Worm (Caenorhabditis elegans) whole organism, young adult: ENCODE measurements around the gene srlf-24.

Experiments
- B0035.1 ChIP-seq: sonication (generic microtip); optimal IDR thresholded peaks from 2 replicates; lab custom pipeline; 2016; ENCODE audit warnings: missing genetic modification characterization, mild to moderate bottlenecking, missing compliant biosample characterization, missing genotype, missing genetic modification reagents
- B0336.3 ChIP-seq: fragments of 200-800 bp; sonication (Bioruptor generic); IDR thresholded peaks from 2 replicates; pipeline ENCODE4 v1.3.6; 2022; ENCODE audit warnings: missing genetic modification characterization, missing compliant biosample characterization
- C17E4.6 ChIP-seq: fragments of 200-800 bp; sonication (Bioruptor generic); IDR thresholded peaks from 2 replicates; pipeline ENCODE4 v1.3.6; 2022; ENCODE audit warnings: missing genetic modification reagents, missing genetic modification characterization, missing compliant biosample characterization
- F10E7.11 ChIP-seq: sonication (generic microtip); optimal IDR thresholded peaks from 2 replicates; lab custom pipeline; 2017; ENCODE audit warnings: mild to moderate bottlenecking, missing genetic modification characterization, moderate library complexity, missing compliant biosample characterization
- F23B12.7 ChIP-seq: sonication (generic microtip); optimal IDR thresholded peaks from 2 replicates; lab custom pipeline; 2017; ENCODE audit warnings: missing genetic modification characterization, mild to moderate bottlenecking, missing compliant biosample characterization, antibody characterized with exemption, moderate library complexity; ENCODE audit not compliant: insufficient read depth
- F52B5.7 ChIP-seq: sonication (generic microtip); optimal IDR thresholded peaks from 2 replicates; lab custom pipeline; 2016; ENCODE audit warnings: mild to moderate bottlenecking, missing genetic modification characterization, missing compliant biosample characterization
- F55B11.4 ChIP-seq: sonication (generic microtip); optimal IDR thresholded peaks from 2 replicates; lab custom pipeline; 2016; ENCODE audit warnings: missing compliant biosample characterization, missing genetic modification characterization, borderline replicate concordance; ENCODE audit not compliant: insufficient read depth
- F57C9.4 ChIP-seq: sonication (generic microtip); optimal IDR thresholded peaks from 2 replicates; lab custom pipeline; 2017; ENCODE audit warnings: mild to moderate bottlenecking, missing genetic modification characterization, missing compliant biosample characterization
- T07F8.4 ChIP-seq: sonication (generic microtip); optimal IDR thresholded peaks from 2 replicates; lab custom pipeline; 2016; ENCODE audit warnings: mild to moderate bottlenecking, missing genetic modification characterization, moderate library complexity, missing compliant biosample characterization
- T26A5.8 ChIP-seq: sonication (generic microtip); optimal IDR thresholded peaks from 2 replicates; lab custom pipeline; 2016; ENCODE audit warnings: missing genetic modification characterization, missing compliant biosample characterization
- Y79H2A.3 ChIP-seq: fragments of 200-800 bp; sonication (Bioruptor generic); conservative IDR thresholded peaks from 2 replicates; pipeline ENCODE4 v1.3.6; 2022; ENCODE audit warnings: missing genetic modification reagents, missing genetic modification characterization, missing compliant biosample characterization
- Y95B8A.8 ChIP-seq: fragments of 200-800 bp; sonication (Bioruptor generic); IDR thresholded peaks from 2 replicates; pipeline ENCODE4 v1.3.6; 2022; ENCODE audit warnings: missing genetic modification reagents, missing genetic modification characterization, missing compliant biosample characterization
- attf-3 ChIP-seq: fragments of 200-800 bp; sonication (Bioruptor generic); conservative IDR thresholded peaks from 2 replicates; pipeline ENCODE4 v1.3.6; 2022; ENCODE audit warnings: missing genetic modification reagents, missing genetic modification characterization, missing compliant biosample characterization
- attf-5 ChIP-seq: fragments of 200-800 bp; sonication (Bioruptor generic); optimal IDR thresholded peaks from 2 replicates; lab custom pipeline; 2018; ENCODE audit warnings: mild to moderate bottlenecking, missing genetic modification characterization, missing compliant biosample characterization
- attf-6 ChIP-seq: fragments of 200-800 bp; sonication (Bioruptor generic); IDR thresholded peaks from 2 replicates; pipeline ENCODE4 v1.3.6; 2022; ENCODE audit warnings: missing genetic modification reagents, missing genetic modification characterization, missing compliant biosample characterization
- ceh-27 ChIP-seq: fragments of 200-800 bp; sonication (Bioruptor generic); optimal IDR thresholded peaks from 2 replicates; lab custom pipeline; 2018; ENCODE audit warnings: mild to moderate bottlenecking, missing genetic modification characterization, moderate library complexity, missing compliant biosample characterization
- ceh-58 ChIP-seq: fragments of 200-800 bp; sonication (Bioruptor generic); IDR thresholded peaks from 2 replicates; pipeline ENCODE4 v1.3.6; 2022; ENCODE audit warnings: missing genetic modification characterization, missing compliant biosample characterization
- dpl-1 ChIP-seq: fragments of 150-350 bp; optimal IDR thresholded peaks from 2 replicates; lab custom pipeline; 2014; ENCODE audit warnings: missing biosample characterization, missing genetic modification reagents, missing genetic modification characterization
- egl-18 ChIP-seq: fragments of 200-800 bp; sonication (Bioruptor generic); IDR thresholded peaks from 2 replicates; pipeline ENCODE4 v1.3.6; 2022; ENCODE audit warnings: missing genetic modification reagents, missing genetic modification characterization, missing compliant biosample characterization
- egrh-3 ChIP-seq: fragments of 200-800 bp; sonication (Bioruptor generic); IDR thresholded peaks from 2 replicates; pipeline ENCODE4 v1.3.6; 2022; ENCODE audit warnings: missing genetic modification reagents, missing genetic modification characterization, missing compliant biosample characterization
- him-1 ChIP-seq: sonication (generic microtip); optimal IDR thresholded peaks from 2 replicates; lab custom pipeline; 2016; ENCODE audit warnings: missing genotype, missing genetic modification reagents, missing genetic modification characterization, missing compliant biosample characterization
- hlh-12 ChIP-seq: sonication (generic microtip); optimal IDR thresholded peaks from 2 replicates; lab custom pipeline; 2016; ENCODE audit warnings: missing genetic modification characterization, missing compliant biosample characterization
- hmg-1.2 ChIP-seq: fragments of 200-800 bp; sonication (Bioruptor generic); IDR thresholded peaks from 2 replicates; pipeline ENCODE4 v1.3.6; 2022; ENCODE audit warnings: missing genetic modification reagents, missing genetic modification characterization, missing compliant biosample characterization
- hmg-20 ChIP-seq: fragments of 200-800 bp; sonication (Bioruptor generic); IDR thresholded peaks from 2 replicates; pipeline ENCODE4 v1.3.6; 2022; ENCODE audit warnings: missing genetic modification reagents, missing genetic modification characterization, missing compliant biosample characterization
- hrde-1 ChIP-seq: sonication (generic microtip); optimal IDR thresholded peaks from 2 replicates; lab custom pipeline; 2016; ENCODE audit warnings: missing genetic modification characterization, mild to moderate bottlenecking, missing compliant biosample characterization, moderate library complexity, missing genotype, missing genetic modification reagents, borderline replicate concordance
- let-526 ChIP-seq: fragments of 200-800 bp; sonication (Bioruptor generic); IDR thresholded peaks from 2 replicates; pipeline ENCODE4 v1.3.6; 2022; ENCODE audit warnings: missing genetic modification reagents, missing genetic modification characterization, missing compliant biosample characterization
- lin-26 ChIP-seq: fragments of 200-800 bp; sonication (Bioruptor generic); IDR thresholded peaks from 2 replicates; pipeline ENCODE4 v1.3.6; 2022; ENCODE audit warnings: missing genetic modification reagents, missing genetic modification characterization, missing compliant biosample characterization
- lin-35 ChIP-seq, 3 experiments: fragments of 150-350 bp in 2 of 3; sonication (generic microtip) in 1 of 3; optimal IDR thresholded peaks; 2 replicates each; lab custom pipeline; 2014 to 2018; ENCODE audit warnings: missing biosample characterization in 3 of 3, missing genetic modification characterization in 3 of 3, missing genetic modification reagents in 3 of 3
- lin-40 ChIP-seq: sonication (generic microtip); optimal IDR thresholded peaks from 2 replicates; lab custom pipeline; 2016; ENCODE audit warnings: missing genetic modification characterization, mild to moderate bottlenecking, missing compliant biosample characterization, missing genotype, missing genetic modification reagents
- lin-54 ChIP-seq: fragments of 200-800 bp; sonication (Bioruptor generic); optimal IDR thresholded peaks from 2 replicates; lab custom pipeline; 2018; ENCODE audit warnings: mild to moderate bottlenecking, missing genetic modification characterization, missing compliant biosample characterization
- lsy-27 ChIP-seq: sonication (generic microtip); optimal IDR thresholded peaks from 2 replicates; lab custom pipeline; 2017; ENCODE audit warnings: missing genetic modification characterization, mild to moderate bottlenecking, missing compliant biosample characterization, antibody characterized with exemption, missing genotype, borderline replicate concordance; ENCODE audit not compliant: insufficient read depth
- madf-8 ChIP-seq: fragments of 200-800 bp; sonication (Bioruptor generic); conservative IDR thresholded peaks from 2 replicates; pipeline ENCODE4 v1.3.6; 2022; ENCODE audit warnings: missing genetic modification reagents, missing genetic modification characterization, missing compliant biosample characterization
- nfya-1 ChIP-seq: sonication (generic microtip); optimal IDR thresholded peaks from 2 replicates; lab custom pipeline; 2017; ENCODE audit warnings: antibody characterized with exemption, missing compliant biosample characterization, missing genetic modification characterization, borderline replicate concordance; ENCODE audit not compliant: insufficient read depth
- nhr-120 ChIP-seq: fragments of 200-800 bp; sonication (Bioruptor generic); IDR thresholded peaks from 2 replicates; pipeline ENCODE4 v1.3.6; 2022; ENCODE audit warnings: missing genetic modification characterization, missing compliant biosample characterization
- nhr-80 ChIP-seq: sonication (generic microtip); optimal IDR thresholded peaks from 2 replicates; lab custom pipeline; 2016; ENCODE audit warnings: missing genetic modification characterization, missing compliant biosample characterization
- rpc-1 ChIP-seq, 2 experiments: fragments of 150-350 bp in 1 of 2; sonication (generic microtip) in 1 of 2; optimal IDR thresholded peaks; 2 replicates each; lab custom pipeline; 2014 to 2018; ENCODE audit warnings: missing biosample characterization in 1 of 2, missing genetic modification characterization in 1 of 2, missing genetic modification reagents in 1 of 2, missing genotype in 1 of 2
- sdz-38 ChIP-seq: sonication (generic microtip); optimal IDR thresholded peaks from 2 replicates; lab custom pipeline; 2016; ENCODE audit warnings: missing genotype, missing genetic modification characterization, missing compliant biosample characterization
- sea-2 ChIP-seq: fragments of 200-800 bp; sonication (Bioruptor generic); IDR thresholded peaks from 2 replicates; pipeline ENCODE4 v1.3.6; 2022; ENCODE audit warnings: missing genetic modification characterization, missing compliant biosample characterization
- snpc-3.4 ChIP-seq: sonication (generic microtip); optimal IDR thresholded peaks from 2 replicates; lab custom pipeline; 2017; ENCODE audit warnings: missing genetic modification characterization, mild to moderate bottlenecking, missing compliant biosample characterization, antibody characterized with exemption, moderate library complexity, missing genotype, missing genetic modification reagents
- somi-1 ChIP-seq: fragments of 200-800 bp; sonication (Bioruptor generic); optimal IDR thresholded peaks from 2 replicates; lab custom pipeline; 2018; ENCODE audit warnings: mild to moderate bottlenecking, missing genetic modification characterization, missing compliant biosample characterization
- tlf-1 ChIP-seq: fragments of 200-800 bp; sonication (Bioruptor generic); optimal IDR thresholded peaks from 2 replicates; lab custom pipeline; 2018; ENCODE audit warnings: mild to moderate bottlenecking, missing genetic modification characterization, missing compliant biosample characterization
- unc-62 ChIP-seq: fragments of 150-350 bp; optimal IDR thresholded peaks from 2 replicates; lab custom pipeline; 2014; ENCODE audit warnings: missing biosample characterization, missing genetic modification reagents, missing genetic modification characterization
- xnd-1 ChIP-seq: sonication (generic microtip); optimal IDR thresholded peaks from 2 replicates; lab custom pipeline; 2016; ENCODE audit warnings: missing genotype, missing genetic modification reagents, missing genetic modification characterization, missing compliant biosample characterization
- ztf-18 ChIP-seq: sonication (generic microtip); optimal IDR thresholded peaks from 2 replicates; lab custom pipeline; 2016; ENCODE audit warnings: missing genotype, mild to moderate bottlenecking, missing genetic modification characterization, missing compliant biosample characterization
- ztf-22 ChIP-seq: fragments of 200-800 bp; sonication (Bioruptor generic); optimal IDR thresholded peaks from 2 replicates; lab custom pipeline; 2018; ENCODE audit warnings: mild to moderate bottlenecking, missing genetic modification characterization, moderate library complexity, missing compliant biosample characterization
- ztf-25 ChIP-seq: fragments of 200-800 bp; sonication (Bioruptor generic); IDR thresholded peaks from 2 replicates; pipeline ENCODE4 v1.3.6; 2022; ENCODE audit warnings: missing genetic modification reagents, missing genetic modification characterization, missing compliant biosample characterization
- ztf-28 ChIP-seq: fragments of 200-800 bp; sonication (Bioruptor generic); IDR thresholded peaks from 2 replicates; pipeline ENCODE4 v1.3.6; 2022; ENCODE audit warnings: missing genetic modification reagents, missing genetic modification characterization, missing compliant biosample characterization
- ztf-6 ChIP-seq: fragments of 200-800 bp; sonication (Bioruptor generic); IDR thresholded peaks from 2 replicates; pipeline ENCODE4 v1.3.6; 2022; ENCODE audit warnings: missing genetic modification reagents, missing genetic modification characterization, missing compliant biosample characterization

srlf-24 gene

DNA sequence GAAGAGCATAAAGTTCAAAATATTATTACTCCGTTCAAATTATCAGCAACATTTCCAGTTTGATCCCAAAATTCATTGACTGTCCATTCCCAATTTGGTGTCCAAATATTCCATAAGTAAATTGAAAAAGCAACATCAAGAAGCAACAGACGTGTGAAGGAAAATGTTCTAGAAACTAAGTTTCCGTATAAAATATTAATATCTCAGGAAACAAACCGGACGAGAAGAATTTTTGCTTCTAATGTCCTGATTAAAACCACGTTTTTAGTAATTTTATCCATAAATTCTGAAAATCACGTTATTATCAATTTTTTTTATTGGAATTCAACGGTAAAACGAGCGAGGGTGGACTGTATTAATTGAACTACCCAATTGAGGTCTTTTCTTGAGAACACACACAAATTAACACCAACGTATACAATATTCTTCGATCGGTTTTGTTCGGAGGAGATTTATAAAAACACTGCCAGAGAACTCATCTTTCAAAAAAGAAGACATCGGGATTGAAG lies 41.4 kb upstream of the srlf-24 start, which contains the start of gene pigq-1 (continued):
- TF ChIP-seq F23B12.7 (tag; lab: Kevin White, UChicago) (no peak), madf-8 (GFP tag; lab: Robert Waterston, UW) (no peak), nfya-1 (tag; lab: Kevin White, UChicago) (no peak), F52B5.7 (tag; lab: Kevin White, UChicago) (no peak), egrh-3 (GFP tag; lab: Robert Waterston, UW) (no peak), lin-54 (GFP tag; lab: Kevin White, UChicago) (no peak), ztf-25 (GFP tag; lab: Robert Waterston, UW) (no peak), B0336.3 (GFP tag; lab: Robert Waterston, UW) (peak; percentile 81; the same call in 1 of the 2 replicates), let-526 (GFP tag; lab: Robert Waterston, UW) (no peak), sdz-38 (no peak), attf-5 (GFP tag; lab: Kevin White, UChicago) (peak; percentile 47), xnd-1 (tag; lab: Kevin White, UChicago) (peak; percentile 28), F57C9.4 (tag; lab: Kevin White, UChicago) (peak; percentile 80), attf-6 (GFP tag; lab: Robert Waterston, UW) (no peak), Y79H2A.3 (GFP tag; lab: Robert Waterston, UW) (no peak), ceh-58 (no peak), hrde-1 (tag; lab: Kevin White, UChicago) (peak; percentile 90), snpc-3.4 (peak; percentile 68), F55B11.4 (tag; lab: Kevin White, UChicago) (no peak), ztf-6 (GFP tag; lab: Robert Waterston, UW) (no peak), attf-3 (GFP tag; lab: Robert Waterston, UW) (no peak), him-1 (tag; lab: Kevin White, UChicago) (peak; percentile 56), ztf-22 (no peak), ceh-27 (GFP tag; lab: Kevin White, UChicago) (no peak), sea-2 (GFP tag; lab: Robert Waterston, UW) (no peak), lin-40 (tag; lab: Kevin White, UChicago) (peak; percentile 38), B0035.1 (tag; lab: Kevin White, UChicago) (peak; percentile 74), lsy-27 (tag; lab: Kevin White, UChicago) (no peak), F10E7.11 (tag; lab: Kevin White, UChicago) (peak; percentile 37), T26A5.8 (tag; lab: Kevin White, UChicago) (peak; percentile 21), unc-62 (GFP tag; lab: Kevin White, UChicago) (no peak), nhr-80 (tag; lab: Kevin White, UChicago) (no peak), hmg-20 (GFP tag; lab: Robert Waterston, UW) (no peak), Y95B8A.8 (GFP tag; lab: Robert Waterston, UW) (0 out of 2 replicates have a peak, but pooled peaks have one; percentile 36), somi-1 (GFP tag; lab: Kevin White, UChicago) (peak; percentile 14), C17E4.6 (GFP tag; lab: Robert Waterston, UW) (0 out of 2 replicates have a peak, but pooled peaks have one; percentile 6), ztf-18 (tag; lab: Kevin White, UChicago) (no peak), tlf-1 (GFP tag; lab: Kevin White, UChicago) (peak; percentile 80), lin-26 (GFP tag; lab: Robert Waterston, UW) (peak; percentile 63), rpc-1 (optimal IDR thresholded peaks at IDR 0.05; lab: Kevin White, UChicago) (no peak), rpc-1 (tag; optimal IDR thresholded peaks at IDR 0.05; lab: Kevin White, UChicago) (no peak), egl-18 (GFP tag; lab: Robert Waterston, UW) (no peak), dpl-1 (GFP tag; lab: Kevin White, UChicago) (no peak), ztf-28 (GFP tag; lab: Robert Waterston, UW) (no peak), T07F8.4 (tag; lab: Kevin White, UChicago) (no peak), hlh-12 (tag; lab: Kevin White, UChicago) (no peak), hmg-1.2 (GFP tag; lab: Robert Waterston, UW) (no peak), lin-35 (GFP tag; optimal IDR thresholded peaks at IDR 0.05; lab: Kevin White, UChicago) (peak in 2 of 3 experiments; percentile 23 to 58), nhr-120 (no peak)
